Fruit fly (Drosophila melanogaster) whole organism, embryonic: ENCODE results near the gene CG14253.

Experiments used
- CG1024 ChIP-seq: fragments of 200-800 bp; sonication (Bioruptor generic); IDR thresholded peaks from 2 replicates; pipeline ENCODE4 v1.3.6; 2022; ENCODE audit warnings: missing biosample characterization, missing genetic modification characterization
- CG12155 ChIP-seq: fragments of 200-800 bp; sonication (Bioruptor generic); optimal IDR thresholded peaks from 3 replicates; lab custom pipeline; 2016; ENCODE audit warnings: missing biosample characterization, missing genetic modification characterization
- CG12391 ChIP-seq: fragments of 200-800 bp; sonication (Bioruptor generic); optimal IDR thresholded peaks from 3 replicates; lab custom pipeline; 2018; ENCODE audit warnings: missing biosample characterization, mild to moderate bottlenecking, missing genetic modification characterization, moderate library complexity
- CG17328 ChIP-seq: fragments of 200-800 bp; sonication (Bioruptor generic); IDR thresholded peaks from 2 replicates; pipeline ENCODE4 v1.3.6; 2022; ENCODE audit warnings: missing biosample characterization, missing genetic modification characterization
- CG17568 ChIP-seq: fragments of 200-800 bp; sonication (Bioruptor generic); optimal IDR thresholded peaks from 2 replicates; lab custom pipeline; 2018; ENCODE audit warnings: missing biosample characterization, mild to moderate bottlenecking, missing genetic modification characterization, moderate library complexity
- CG18599 ChIP-seq: fragments of 200-800 bp; sonication (Bioruptor generic); optimal IDR thresholded peaks from 3 replicates; lab custom pipeline; 2017; ENCODE audit warnings: missing biosample characterization, missing genetic modification characterization, mild to moderate bottlenecking, moderate library complexity, missing genetic modification reagents
- CG2116 ChIP-seq: fragments of 200-800 bp; sonication (Bioruptor generic); optimal IDR thresholded peaks from 3 replicates; lab custom pipeline; 2018; ENCODE audit warnings: missing biosample characterization, mild to moderate bottlenecking, missing genetic modification characterization
- CG32532 ChIP-seq: fragments of 200-800 bp; sonication (Bioruptor generic); IDR thresholded peaks from 2 replicates; pipeline ENCODE4 v1.3.6; 2022; ENCODE audit warnings: missing biosample characterization, missing genetic modification characterization
- CG34376 ChIP-seq: fragments of 200-800 bp; sonication (Bioruptor generic); optimal IDR thresholded peaks from 2 replicates; lab custom pipeline; 2018; ENCODE audit warnings: missing biosample characterization, mild to moderate bottlenecking, missing genetic modification characterization
- CG5953 ChIP-seq: fragments of 200-800 bp; sonication (Bioruptor generic); IDR thresholded peaks from 2 replicates; pipeline ENCODE4 v1.3.6; 2022; ENCODE audit warnings: missing biosample characterization, missing genetic modification characterization
- CG8089 ChIP-seq: fragments of 200-800 bp; sonication (Bioruptor generic); optimal IDR thresholded peaks from 3 replicates; lab custom pipeline; 2016; ENCODE audit warnings: missing biosample characterization, missing genetic modification characterization
- CG8944 ChIP-seq: fragments of 200-800 bp; sonication (Bioruptor generic); optimal IDR thresholded peaks from 3 replicates; lab custom pipeline; 2016; ENCODE audit warnings: missing biosample characterization, missing genetic modification characterization
- GATAe ChIP-seq: fragments of 200-800 bp; sonication (Bioruptor generic); conservative IDR thresholded peaks from 2 replicates; pipeline ENCODE4 v1.3.6; 2022; ENCODE audit warnings: missing biosample characterization, missing genetic modification characterization
- Hey ChIP-seq: fragments of 200-800 bp; sonication (Bioruptor generic); optimal IDR thresholded peaks from 3 replicates; lab custom pipeline; 2018; ENCODE audit warnings: missing biosample characterization, mild to moderate bottlenecking, missing genetic modification characterization
- PHDP ChIP-seq: fragments of 200-800 bp; sonication (Bioruptor generic); optimal IDR thresholded peaks from 3 replicates; lab custom pipeline; 2018; ENCODE audit warnings: missing biosample characterization, mild to moderate bottlenecking, missing genetic modification characterization, moderate library complexity
- Stat92E ChIP-seq, 3 experiments: fragments of >200 bp in 2 of 3; fragments of 200-800 bp in 1 of 3; sonication (Bioruptor generic) in 1 of 3; optimal IDR thresholded peaks; 2 replicates each; lab custom pipeline; 2017 to 2019; ENCODE audit warnings: missing biosample characterization in 3 of 3, missing genetic modification characterization in 3 of 3, mild to moderate bottlenecking in 1 of 3, moderate library complexity in 1 of 3
- abd-A ChIP-seq: fragments of 200-800 bp; sonication (Bioruptor generic); optimal IDR thresholded peaks from 3 replicates; lab custom pipeline; 2019; ENCODE audit warnings: missing biosample characterization, mild to moderate bottlenecking, missing genetic modification characterization, moderate library complexity
- bab2 ChIP-seq: fragments of 200-800 bp; sonication (Bioruptor generic); optimal IDR thresholded peaks from 2 replicates; lab custom pipeline; 2016; ENCODE audit warnings: missing biosample characterization, missing genetic modification characterization
- bsh ChIP-seq, 2 experiments: fragments of 200-800 bp; sonication (Bioruptor generic); optimal IDR thresholded peaks; 2 replicates each; lab custom pipeline; 2017 to 2018; ENCODE audit warnings: mild to moderate bottlenecking in 2 of 2, missing biosample characterization in 2 of 2, missing genetic modification characterization in 2 of 2, moderate library complexity in 1 of 2
- btn ChIP-seq: fragments of 200-800 bp; sonication (Bioruptor generic); optimal IDR thresholded peaks from 2 replicates; lab custom pipeline; 2016; ENCODE audit warnings: missing biosample characterization, missing genetic modification characterization
- crol ChIP-seq: fragments of 200-800 bp; sonication (Bioruptor generic); IDR thresholded peaks from 2 replicates; pipeline ENCODE4 v1.3.6; 2022; ENCODE audit warnings: missing biosample characterization, missing genetic modification characterization
- dpn ChIP-seq, 2 experiments: fragments of 200-800 bp; sonication (Bioruptor generic); optimal IDR thresholded peaks; 3 replicates each; lab custom pipeline; 2016; ENCODE audit warnings: missing biosample characterization in 2 of 2, missing genetic modification characterization in 2 of 2
- exex ChIP-seq: fragments of 200-800 bp; sonication (Bioruptor generic); optimal IDR thresholded peaks from 4 replicates; lab custom pipeline; 2018; ENCODE audit warnings: missing biosample characterization, mild to moderate bottlenecking, missing genetic modification characterization, moderate library complexity
- gce ChIP-seq: fragments of 200-800 bp; sonication (Bioruptor generic); IDR thresholded peaks from 3 replicates; pipeline ENCODE4 v1.3.6; 2022; ENCODE audit warnings: missing biosample characterization, missing genetic modification characterization
- grn ChIP-seq: fragments of 200-800 bp; sonication (Bioruptor generic); optimal IDR thresholded peaks from 3 replicates; lab custom pipeline; 2017; ENCODE audit warnings: missing biosample characterization, missing genetic modification characterization
- kay ChIP-seq: fragments of 200-800 bp; sonication (Bioruptor generic); optimal IDR thresholded peaks from 2 replicates; lab custom pipeline; 2016; ENCODE audit warnings: missing biosample characterization, missing genetic modification characterization
- lab ChIP-seq: fragments of 200-800 bp; sonication (Bioruptor generic); optimal IDR thresholded peaks from 3 replicates; lab custom pipeline; 2017; ENCODE audit warnings: missing biosample characterization, missing genetic modification characterization, mild to moderate bottlenecking, moderate library complexity, missing genetic modification reagents
- nom ChIP-seq: fragments of 200-800 bp; sonication (Bioruptor generic); optimal IDR thresholded peaks from 2 replicates; lab custom pipeline; 2017; ENCODE audit warnings: missing biosample characterization, missing genetic modification characterization, mild to moderate bottlenecking, moderate library complexity, missing genetic modification reagents
- pros ChIP-seq: fragments of 200-800 bp; sonication (Bioruptor generic); optimal IDR thresholded peaks from 3 replicates; lab custom pipeline; 2019; ENCODE audit warnings: missing biosample characterization, mild to moderate bottlenecking, missing genetic modification characterization, moderate library complexity
- sd ChIP-seq: fragments of 200-800 bp; sonication (Bioruptor generic); optimal IDR thresholded peaks from 3 replicates; lab custom pipeline; 2018; ENCODE audit warnings: missing biosample characterization, mild to moderate bottlenecking, missing genetic modification characterization, moderate library complexity
- sug ChIP-seq: fragments of 200-800 bp; optimal IDR thresholded peaks from 2 replicates; lab custom pipeline; 2019; ENCODE audit warnings: missing biosample characterization, mild to moderate bottlenecking, missing genetic modification characterization, moderate library complexity
- tio ChIP-seq: fragments of 200-800 bp; sonication (Bioruptor generic); optimal IDR thresholded peaks from 2 replicates; lab custom pipeline; 2017; ENCODE audit warnings: missing biosample characterization, missing genetic modification characterization, inconsistent platforms
- vnd ChIP-seq: fragments of 200-800 bp; sonication (Bioruptor generic); IDR thresholded peaks from 3 replicates; pipeline ENCODE4 v1.3.6; 2022; ENCODE audit warnings: missing biosample characterization, missing genetic modification characterization; ENCODE audit not compliant: partially characterized antibody

Gene CG14253

dm6 chr3R:27019701-27020172 is 41.4 kb downstream of the CG14253 start, which contains the start of gene CG17191:
Gene CG17191 (minus strand): TSS chr3R:27019751.
- no peak for TF ChIP-seq bab2
- peak; percentile 76 for TF ChIP-seq grn (GFP tag; lab: Kevin White, UChicago)
- no peak for TF ChIP-seq lab (GFP tag; lab: Kevin White, UChicago)
- no peak for TF ChIP-seq CG8944
- TF ChIP-seq bsh (GFP tag; optimal IDR thresholded peaks at IDR 0.05; lab: Kevin White, UChicago), result no peak
- TF ChIP-seq Stat92E (GFP tag; optimal IDR thresholded peaks at IDR 0.05; lab: Kevin White, UChicago), result no peak
- TF ChIP-seq CG18599, result peak; percentile 23
- 0 out of 3 replicates have a peak, but pooled peaks have one; percentile 11 for TF ChIP-seq vnd (GFP tag; lab: Robert Waterston, UW)
- peak; percentile 45 for TF ChIP-seq Hey (tag; lab: Kevin White, UChicago)
- peak; percentile 90 for TF ChIP-seq exex (tag; lab: Kevin White, UChicago)
- TF ChIP-seq sug (tag; lab: Kevin White, UChicago), result peak; percentile 85
- TF ChIP-seq CG34376, result peak; percentile 64
- peak; percentile 71 for TF ChIP-seq sd

- TF ChIP-seq sug (tag; lab: Kevin White, UChicago) (peak; percentile 28), CG5953 (GFP tag; lab: Robert Waterston, UW) (no peak)
Measured at dm6 chr3R:27021278-27021677, 42.9 kb downstream of the CG14253 start, which contains the start of gene CG6283. Gene CG6283 (minus strand): TSS chr3R:27021378.

- TF ChIP-seq btn (GFP tag; lab: Kevin White, UChicago) (no peak), CG8089 (GFP tag; lab: Kevin White, UChicago) (no peak), sug (tag; lab: Kevin White, UChicago) (peak; percentile 68)
Measured at dm6 chr3R:27023117-27023516, 44.8 kb downstream of the CG14253 start, which contains the start of gene CG6277. Gene CG6277 (minus strand): TSS chr3R:27023217.

- TF ChIP-seq GATAe, result no peak
- no peak for TF ChIP-seq CG12155 (GFP tag; lab: Kevin White, UChicago)
- no peak for TF ChIP-seq CG32532
- TF ChIP-seq sug (tag; lab: Kevin White, UChicago), result no peak
- no peak for TF ChIP-seq CG2116
- no peak for TF ChIP-seq PHDP (tag; lab: Kevin White, UChicago)
- no peak for TF ChIP-seq CG17568
Measured at dm6 chr3R:27026009-27026408, 47.7 kb downstream of the CG14253 start, which contains the start of gene CG6271. Gene CG6271 (minus strand): TSS chr3R:27026109.

- TF ChIP-seq CG1024 (GFP tag; lab: Robert Waterston, UW) (no peak), CG12391 (no peak), gce (no peak), pros (GFP tag; lab: Kevin White, UChicago) (no peak), dpn (GFP tag; optimal IDR thresholded peaks at IDR 0.05; lab: Kevin White, UChicago) (no peak), abd-A (tag; lab: Kevin White, UChicago) (no peak), CG17328 (GFP tag; lab: Robert Waterston, UW) (no peak), nom (GFP tag; lab: Kevin White, UChicago) (no peak), kay (GFP tag; lab: Kevin White, UChicago) (no peak), tio (GFP tag; lab: Kevin White, UChicago) (no peak), crol (GFP tag; lab: Robert Waterston, UW) (no peak)
Measured at dm6 chr3R:27033935-27034334, 55.6 kb downstream of the CG14253 start.
